Worm (Caenorhabditis elegans) whole organism, L4 larva: Measurements from ENCODE around the gene Y51A2B.9.

Experiments
- F10B5.3 ChIP-seq: sonication (generic microtip); optimal IDR thresholded peaks from 2 replicates; lab custom pipeline; 2016; ENCODE audit warnings: mild to moderate bottlenecking, missing genetic modification characterization, missing compliant biosample characterization
- T20F7.1 ChIP-seq: fragments of 200-800 bp; sonication (Bioruptor generic); optimal IDR thresholded peaks from 2 replicates; lab custom pipeline; 2018; ENCODE audit warnings: mild to moderate bottlenecking, missing genetic modification characterization, missing compliant biosample characterization
- Y48G9A.11 ChIP-seq: fragments of 200-800 bp; sonication (Bioruptor generic); IDR thresholded peaks from 2 replicates; pipeline ENCODE4 v1.3.6; 2022; ENCODE audit warnings: missing genetic modification reagents, missing genetic modification characterization, missing compliant biosample characterization
- Y5F2A.4 ChIP-seq: fragments of 200-800 bp; sonication (Bioruptor generic); optimal IDR thresholded peaks from 2 replicates; lab custom pipeline; 2018; ENCODE audit warnings: mild to moderate bottlenecking, missing genetic modification characterization, missing compliant biosample characterization
- Y75B8A.6 ChIP-seq: fragments of 200-800 bp; sonication (Bioruptor generic); IDR thresholded peaks from 2 replicates; pipeline ENCODE4 v1.3.6; 2022; ENCODE audit warnings: missing genetic modification reagents, missing genetic modification characterization, missing compliant biosample characterization
- ZK337.2 ChIP-seq: fragments of 200-800 bp; sonication (Bioruptor generic); IDR thresholded peaks from 2 replicates; pipeline ENCODE4 v1.3.6; 2022; ENCODE audit warnings: missing genetic modification reagents, missing genetic modification characterization, missing compliant biosample characterization
- arid-1 ChIP-seq: fragments of 200-800 bp; sonication (Bioruptor generic); conservative IDR thresholded peaks from 2 replicates; pipeline ENCODE4 v1.3.6; 2022; ENCODE audit warnings: missing genetic modification reagents, missing genetic modification characterization, missing compliant biosample characterization
- ceh-28 ChIP-seq: fragments of 150-350 bp; optimal IDR thresholded peaks from 2 replicates; lab custom pipeline; 2014; ENCODE audit warnings: missing biosample characterization, missing genetic modification reagents, missing genetic modification characterization
- ceh-62 ChIP-seq: sonication (generic microtip); optimal IDR thresholded peaks from 2 replicates; lab custom pipeline; 2017; ENCODE audit warnings: missing biosample characterization, missing genetic modification characterization
- cey-2 ChIP-seq: sonication (generic microtip); optimal IDR thresholded peaks from 3 replicates; lab custom pipeline; 2017; ENCODE audit warnings: missing genetic modification characterization, mild to moderate bottlenecking, missing compliant biosample characterization, antibody characterized with exemption, borderline replicate concordance; ENCODE audit not compliant: insufficient read depth
- ctbp-1 ChIP-seq: fragments of 200-800 bp; sonication (Bioruptor generic); IDR thresholded peaks from 2 replicates; pipeline ENCODE4 v1.3.6; 2022; ENCODE audit warnings: missing genetic modification reagents, missing genetic modification characterization, missing compliant biosample characterization
- daf-8 ChIP-seq: fragments of 200-800 bp; sonication (Bioruptor generic); IDR thresholded peaks from 2 replicates; pipeline ENCODE4 v1.3.6; 2022; ENCODE audit warnings: missing genetic modification characterization, missing compliant biosample characterization
- dmd-6 ChIP-seq: fragments of 200-800 bp; sonication (Bioruptor generic); IDR thresholded peaks from 2 replicates; pipeline ENCODE4 v1.3.6; 2022; ENCODE audit warnings: missing genetic modification reagents, missing genetic modification characterization, missing compliant biosample characterization
- dmd-8 ChIP-seq: fragments of 200-800 bp; sonication (Bioruptor generic); IDR thresholded peaks from 2 replicates; pipeline ENCODE4 v1.3.6; 2022; ENCODE audit warnings: missing genetic modification characterization, missing compliant biosample characterization
- duxl-1 ChIP-seq: sonication (generic microtip); optimal IDR thresholded peaks from 2 replicates; lab custom pipeline; 2016; ENCODE audit warnings: mild to moderate bottlenecking, missing genetic modification characterization, moderate library complexity, missing compliant biosample characterization; ENCODE audit not compliant: poor library complexity
- dve-1 ChIP-seq: sonication (generic microtip); optimal IDR thresholded peaks from 2 replicates; lab custom pipeline; 2017; ENCODE audit warnings: antibody characterized with exemption, mild to moderate bottlenecking, missing genetic modification characterization, missing compliant biosample characterization; ENCODE audit not compliant: insufficient read depth
- egl-43 ChIP-seq: fragments of 200-800 bp; sonication (Bioruptor generic); IDR thresholded peaks from 2 replicates; pipeline ENCODE4 v1.3.6; 2022; ENCODE audit warnings: missing genetic modification reagents, missing genetic modification characterization, missing compliant biosample characterization
- fkh-10 ChIP-seq: fragments of 150-350 bp; optimal IDR thresholded peaks from 2 replicates; lab custom pipeline; 2014; ENCODE audit warnings: missing biosample characterization, missing genetic modification reagents, missing genetic modification characterization
- fos-1 ChIP-seq: fragments of 150-350 bp; optimal IDR thresholded peaks from 2 replicates; lab custom pipeline; 2014; ENCODE audit warnings: missing biosample characterization, missing genetic modification characterization
- lin-39 ChIP-seq: fragments of 150-350 bp; optimal IDR thresholded peaks from 2 replicates; lab custom pipeline; 2014; ENCODE audit warnings: missing biosample characterization, missing genetic modification reagents, missing genetic modification characterization
- mxl-2 ChIP-seq: fragments of 200-800 bp; sonication (Bioruptor generic); conservative IDR thresholded peaks from 2 replicates; pipeline ENCODE4 v1.3.6; 2022; ENCODE audit warnings: missing genetic modification reagents, missing genetic modification characterization, missing compliant biosample characterization
- mxl-3 ChIP-seq: fragments of 200-800 bp; sonication (Bioruptor generic); optimal IDR thresholded peaks from 2 replicates; lab custom pipeline; 2018; ENCODE audit warnings: mild to moderate bottlenecking, missing genetic modification characterization, missing compliant biosample characterization
- nhr-102 ChIP-seq: sonication (generic microtip); optimal IDR thresholded peaks from 2 replicates; lab custom pipeline; 2016; ENCODE audit warnings: mild to moderate bottlenecking, missing genetic modification characterization, moderate library complexity, missing compliant biosample characterization
- nhr-11 ChIP-seq: fragments of 150-350 bp; optimal IDR thresholded peaks from 2 replicates; lab custom pipeline; 2014; ENCODE audit warnings: missing biosample characterization, missing genetic modification characterization
- nhr-25 ChIP-seq: sonication (generic microtip); optimal IDR thresholded peaks from 2 replicates; lab custom pipeline; 2017; ENCODE audit warnings: missing genetic modification characterization, mild to moderate bottlenecking, missing compliant biosample characterization, antibody characterized with exemption, moderate library complexity, borderline replicate concordance; ENCODE audit not compliant: insufficient read depth
- nhr-42 ChIP-seq: fragments of 200-800 bp; sonication (Bioruptor generic); IDR thresholded peaks from 2 replicates; pipeline ENCODE4 v1.3.6; 2022; ENCODE audit warnings: missing genetic modification characterization, missing compliant biosample characterization
- sdz-12 ChIP-seq: fragments of 200-800 bp; sonication (Bioruptor generic); optimal IDR thresholded peaks from 2 replicates; lab custom pipeline; 2018; ENCODE audit warnings: mild to moderate bottlenecking, missing genetic modification characterization, missing compliant biosample characterization
- snpc-1.2 ChIP-seq: fragments of 200-800 bp; sonication (Bioruptor generic); IDR thresholded peaks from 2 replicates; pipeline ENCODE4 v1.3.6; 2022; ENCODE audit warnings: missing genetic modification reagents, missing genetic modification characterization, missing compliant biosample characterization
- snpc-4 ChIP-seq: fragments of 150-350 bp; optimal IDR thresholded peaks from 2 replicates; lab custom pipeline; 2014; ENCODE audit warnings: missing biosample characterization, missing genetic modification characterization
- spr-1 ChIP-seq: sonication (generic microtip); optimal IDR thresholded peaks from 2 replicates; lab custom pipeline; 2016; ENCODE audit warnings: mild to moderate bottlenecking, missing genetic modification characterization, missing compliant biosample characterization
- tag-97 ChIP-seq: fragments of 200-800 bp; sonication (Bioruptor generic); IDR thresholded peaks from 2 replicates; pipeline ENCODE4 v1.3.6; 2022; ENCODE audit warnings: missing genetic modification characterization, missing compliant biosample characterization
- unc-62 ChIP-seq, 3 experiments: fragments of 150-350 bp in 1 of 3; sonication (generic microtip); optimal IDR thresholded peaks in 2 of 3; peaks in 1 of 3; 1 replicate in 1 of 3; 2 replicates in 2 of 3; lab custom pipeline; 2014 to 2017; ENCODE audit warnings: missing biosample characterization in 3 of 3, missing genetic modification characterization in 3 of 3, missing genetic modification reagents in 3 of 3, missing genotype in 1 of 3
- zfp-2 ChIP-seq: sonication (generic microtip); optimal IDR thresholded peaks from 2 replicates; lab custom pipeline; 2016; ENCODE audit warnings: mild to moderate bottlenecking, missing genetic modification characterization, missing compliant biosample characterization
- ztf-7 ChIP-seq: fragments of 150-350 bp; optimal IDR thresholded peaks from 2 replicates; lab custom pipeline; 2014; ENCODE audit warnings: missing biosample characterization, missing genetic modification characterization

The Y51A2B.9 gene

ce11 chrV:18389046-18389445 lies 6.5 kb downstream of the Y51A2B.9 start, which contains the start of the genes Y51A2B.4 and Y51A2B.5:
Gene Y51A2B.4 (minus strand): TSS chrV:18389146.
Gene Y51A2B.5 (plus strand): TSS chrV:18389277.
- TF ChIP-seq F10B5.3 (no peak), Y48G9A.11 (GFP tag; lab: Robert Waterston, UW) (no peak), egl-43 (no peak)

ce11 chrV:18382590-18382989 lies 13.0 kb downstream of the Y51A2B.9 start, which contains the start of gene nhr-288:
Gene nhr-288 (minus strand): TSS chrV:18382690.
- TF ChIP-seq unc-62 (GFP tag; optimal IDR thresholded peaks at IDR 0.05 in 1 of 2; lab: Kevin White, UChicago): peak in 1 of 2 experiments; percentile 9
- TF ChIP-seq unc-62 (tag; optimal IDR thresholded peaks at IDR 0.05; lab: Kevin White, UChicago): no peak
- no peak for TF ChIP-seq Y5F2A.4 (GFP tag; lab: Kevin White, UChicago)
- TF ChIP-seq spr-1: no peak
- TF ChIP-seq mxl-2: no peak

ce11 chrV:18378819-18379218 lies 16.7 kb downstream of the Y51A2B.9 start, which contains the start of gene Y51A2B.8:
Gene Y51A2B.8 (plus strand): TSS chrV:18379119.
- no peak for TF ChIP-seq lin-39
- TF ChIP-seq zfp-2 (tag; lab: Kevin White, UChicago): no peak
- TF ChIP-seq Y48G9A.11 (GFP tag; lab: Robert Waterston, UW): no peak
- no peak for TF ChIP-seq ZK337.2
- TF ChIP-seq fos-1: no peak
- no peak for TF ChIP-seq fkh-10 (GFP tag; lab: Kevin White, UChicago)
- TF ChIP-seq spr-1: no peak
- TF ChIP-seq ceh-62 (tag; lab: Kevin White, UChicago): no peak
- TF ChIP-seq T20F7.1 (GFP tag; lab: Kevin White, UChicago): no peak
- TF ChIP-seq duxl-1 (tag; lab: Kevin White, UChicago): no peak
- no peak for TF ChIP-seq dve-1 (tag; lab: Kevin White, UChicago)
- TF ChIP-seq mxl-2: no peak
- no peak for TF ChIP-seq snpc-4
- TF ChIP-seq snpc-1.2 (GFP tag; lab: Robert Waterston, UW): no peak
- no peak for TF ChIP-seq Y75B8A.6 (GFP tag; lab: Robert Waterston, UW)
- no peak for TF ChIP-seq sdz-12 (GFP tag; lab: Kevin White, UChicago)
- no peak for TF ChIP-seq arid-1 (GFP tag; lab: Robert Waterston, UW)
- no peak for TF ChIP-seq ztf-7 (tag; lab: Kevin White, UChicago)
- TF ChIP-seq nhr-42: no peak

ce11 chrV:18375551-18375950 lies 20.0 kb downstream of the Y51A2B.9 start:
- TF ChIP-seq ceh-28 (tag; lab: Kevin White, UChicago): peak; percentile 78
- TF ChIP-seq nhr-102 (tag; lab: Kevin White, UChicago): no peak

ce11 chrV:18374194-18374593 lies 21.4 kb downstream of the Y51A2B.9 start, which contains the start of gene Y51A2B.2:
Gene Y51A2B.2 (plus strand): TSS chrV:18374494.
- TF ChIP-seq nhr-25 (tag; lab: Kevin White, UChicago) (no peak), mxl-3 (GFP tag; lab: Kevin White, UChicago) (no peak), ctbp-1 (no peak), dmd-8 (GFP tag; lab: Robert Waterston, UW) (no peak), dmd-6 (GFP tag; lab: Robert Waterston, UW) (no peak), nhr-11 (tag; lab: Kevin White, UChicago) (no peak), cey-2 (no peak), tag-97 (GFP tag; lab: Robert Waterston, UW) (no peak), daf-8 (GFP tag; lab: Robert Waterston, UW) (no peak)
